Fruit fly (Drosophila melanogaster): ENCODE data around the gene pnr.
A peak's percentile ranks its signal among the peaks of the same experiment; 100 is the strongest.

DNA sequence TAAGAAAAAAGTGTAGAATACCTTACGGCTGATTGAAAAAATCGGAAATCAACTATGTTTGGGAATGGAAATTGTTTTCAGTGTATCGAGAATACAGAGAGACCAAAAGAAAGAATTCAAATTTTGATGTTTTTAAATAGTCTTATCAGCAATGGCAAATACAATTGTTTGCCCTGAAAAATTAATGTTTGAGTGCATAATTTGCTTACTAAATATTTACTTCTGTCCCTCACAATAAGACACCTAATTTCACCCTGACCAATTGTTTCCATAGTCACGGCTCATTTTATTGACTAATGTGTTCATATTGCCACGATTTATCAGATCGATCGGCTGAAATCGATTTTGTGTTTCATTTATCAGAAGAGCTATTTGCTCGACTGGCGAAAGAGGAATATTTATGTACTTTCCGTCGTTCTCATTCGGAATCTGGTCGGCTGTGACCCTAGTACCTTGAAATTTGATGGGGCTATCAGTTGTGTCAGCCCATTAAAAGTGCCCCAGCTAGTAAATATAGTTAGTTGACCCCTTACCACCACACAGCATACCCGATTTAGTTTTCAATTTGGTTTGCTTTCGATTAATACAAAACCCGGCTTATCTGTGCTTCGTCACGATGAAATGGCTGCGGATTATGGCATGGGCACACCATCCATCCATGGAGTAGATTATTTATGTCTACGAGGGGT, 42.2 kb upstream of the pnr start:
- no peak for TF ChIP-seq pan (optimal IDR thresholded peaks at IDR 0.05)
- TF ChIP-seq Hr78 (GFP tag; optimal IDR thresholded peaks at IDR 0.05) = no peak
- TF ChIP-seq Jra (GFP tag; optimal IDR thresholded peaks at IDR 0.05) = no peak
- TF ChIP-seq GATAd (GFP tag; optimal IDR thresholded peaks at IDR 0.05) = no peak
- peak; percentile 46 for TF ChIP-seq Myc (optimal IDR thresholded peaks at IDR 0.05)
